Fruit fly (Drosophila melanogaster): ENCODE data around the gene CG32983.

The CG32983 gene

dm6 chr2L:8860767-8861166, 4.9 kb upstream of the CG32983 start:
- TF ChIP-seq CG32121 (GFP tag; IDR thresholded peaks at IDR 0.05) (no peak; the same call in 1 of the 2 replicates), gl (tag; optimal IDR thresholded peaks at IDR 0.05) (peak; percentile 5), CG13204 (GFP tag; optimal IDR thresholded peaks at IDR 0.05) (no peak), D1 (tag; optimal IDR thresholded peaks at IDR 0.05) (no peak), Ets98B (GFP tag; IDR thresholded peaks at IDR 0.05) (no peak), CG15710 (tag; optimal IDR thresholded peaks at IDR 0.05) (peak; percentile 45), Snoo (tag; optimal IDR thresholded peaks at IDR 0.05) (peak; percentile 58), Pif1B (GFP tag; optimal IDR thresholded peaks at IDR 0.05) (peak; percentile 20), CG9948 (tag; optimal IDR thresholded peaks at IDR 0.05) (peak; percentile 45), fd96Ca (GFP tag; IDR thresholded peaks at IDR 0.05) (peak; percentile 68), Pif1A (GFP tag; optimal IDR thresholded peaks at IDR 0.05) (peak; percentile 37), CG10348 (GFP tag; IDR thresholded peaks at IDR 0.05) (no peak), CG14655 (GFP tag; optimal IDR thresholded peaks at IDR 0.05) (peak; percentile 61), CG8301 (tag; optimal IDR thresholded peaks at IDR 0.05) (peak; percentile 37), CG8159 (tag; optimal IDR thresholded peaks at IDR 0.05) (peak; percentile 63), CG12605 (GFP tag; IDR thresholded peaks at IDR 0.05) (no peak), rn (GFP tag; IDR thresholded peaks at IDR 0.05) (peak; percentile 30; the same call in 1 of the 2 replicates)

dm6 chr2L:8862476-8862875, 3.2 kb upstream of the CG32983 start, which contains the start of gene CG32986:
Gene CG32986 (plus strand): TSS chr2L:8862776.
- TF ChIP-seq fd96Ca (GFP tag; IDR thresholded peaks at IDR 0.05), result no peak
- TF ChIP-seq CG15710 (tag; optimal IDR thresholded peaks at IDR 0.05), result no peak
- TF ChIP-seq CG10348 (GFP tag; IDR thresholded peaks at IDR 0.05), result no peak
- no peak for TF ChIP-seq Pif1B (GFP tag; optimal IDR thresholded peaks at IDR 0.05)
- TF ChIP-seq CG34367 (tag; optimal IDR thresholded peaks at IDR 0.05), result no peak
- no peak for TF ChIP-seq gl (tag; optimal IDR thresholded peaks at IDR 0.05)

dm6 chr2L:8863511-8863910, 2.1 kb upstream of the CG32983 start, which contains the start of gene CG32987:
Gene CG32987 (plus strand): TSS chr2L:8863811.
- TF ChIP-seq CG15710 (tag; optimal IDR thresholded peaks at IDR 0.05) (no peak), CG10348 (GFP tag; IDR thresholded peaks at IDR 0.05) (no peak), Pif1A (GFP tag; optimal IDR thresholded peaks at IDR 0.05) (no peak), D1 (tag; optimal IDR thresholded peaks at IDR 0.05) (no peak), CG14655 (GFP tag; optimal IDR thresholded peaks at IDR 0.05) (no peak), CG12605 (GFP tag; IDR thresholded peaks at IDR 0.05) (no peak), EcR (GFP tag; optimal IDR thresholded peaks at IDR 0.05) (no peak), rn (GFP tag; IDR thresholded peaks at IDR 0.05) (no peak), CG17806 (tag; optimal IDR thresholded peaks at IDR 0.05) (no peak), CG9948 (tag; optimal IDR thresholded peaks at IDR 0.05) (no peak), CG13204 (GFP tag; optimal IDR thresholded peaks at IDR 0.05) (no peak), CG8301 (tag; optimal IDR thresholded peaks at IDR 0.05) (no peak), Ets98B (GFP tag; IDR thresholded peaks at IDR 0.05) (no peak), fd96Ca (GFP tag; IDR thresholded peaks at IDR 0.05) (no peak), CG8159 (tag; optimal IDR thresholded peaks at IDR 0.05) (no peak), CG32121 (GFP tag; IDR thresholded peaks at IDR 0.05) (no peak)

dm6 chr2L:8864564-8864963, 1.1 kb upstream of the CG32983 start, which contains the start of gene CG32988:
Gene CG32988 (plus strand): TSS chr2L:8864864.
- no peak for TF ChIP-seq Ets98B (GFP tag; IDR thresholded peaks at IDR 0.05)
- TF ChIP-seq Snoo (tag; optimal IDR thresholded peaks at IDR 0.05), result no peak
- no peak for TF ChIP-seq fd96Ca (GFP tag; IDR thresholded peaks at IDR 0.05)
- no peak for TF ChIP-seq CG8159 (tag; optimal IDR thresholded peaks at IDR 0.05)
- no peak for TF ChIP-seq CG9948 (tag; optimal IDR thresholded peaks at IDR 0.05)
- TF ChIP-seq CG34367 (tag; optimal IDR thresholded peaks at IDR 0.05), result no peak
- no peak for TF ChIP-seq EcR (GFP tag; optimal IDR thresholded peaks at IDR 0.05)
- TF ChIP-seq gl (tag; optimal IDR thresholded peaks at IDR 0.05), result no peak
- no peak for TF ChIP-seq CG13204 (GFP tag; optimal IDR thresholded peaks at IDR 0.05)
- no peak for TF ChIP-seq D1 (tag; optimal IDR thresholded peaks at IDR 0.05)
- no peak for TF ChIP-seq rn (GFP tag; IDR thresholded peaks at IDR 0.05)
- no peak for TF ChIP-seq Pif1B (GFP tag; optimal IDR thresholded peaks at IDR 0.05)
- TF ChIP-seq CG14655 (GFP tag; optimal IDR thresholded peaks at IDR 0.05), result no peak
- TF ChIP-seq CG17806 (tag; optimal IDR thresholded peaks at IDR 0.05), result no peak
- TF ChIP-seq CG12605 (GFP tag; IDR thresholded peaks at IDR 0.05), result no peak
- no peak for TF ChIP-seq CG8301 (tag; optimal IDR thresholded peaks at IDR 0.05)

- TF ChIP-seq rn (GFP tag; IDR thresholded peaks at IDR 0.05), result no peak
- no peak for TF ChIP-seq CG34367 (tag; optimal IDR thresholded peaks at IDR 0.05)
- no peak for TF ChIP-seq fd96Ca (GFP tag; IDR thresholded peaks at IDR 0.05)
- no peak for TF ChIP-seq CG4496 (GFP tag; IDR thresholded peaks at IDR 0.05)
- TF ChIP-seq Pif1A (GFP tag; optimal IDR thresholded peaks at IDR 0.05), result no peak
- no peak for TF ChIP-seq CG10348 (GFP tag; IDR thresholded peaks at IDR 0.05)
- no peak for TF ChIP-seq CG15710 (tag; optimal IDR thresholded peaks at IDR 0.05)
These were observed 817 bp downstream of the CG32983 start, which contains the start of gene CG9483 for dm6 chr2L:8866467-8866866. Gene CG9483 (plus strand): TSS chr2L:8866767.

- TF ChIP-seq Pif1B (GFP tag; optimal IDR thresholded peaks at IDR 0.05) (no peak), CG9948 (tag; optimal IDR thresholded peaks at IDR 0.05) (no peak)
These were observed 6.0 kb downstream of the CG32983 start for dm6 chr2L:8871677-8872076.

dm6 chr2L:8875835-8876234, 10.2 kb downstream of the CG32983 start:
- TF ChIP-seq Pif1A (GFP tag; optimal IDR thresholded peaks at IDR 0.05) (no peak), rn (GFP tag; IDR thresholded peaks at IDR 0.05) (no peak), CG17806 (tag; optimal IDR thresholded peaks at IDR 0.05) (no peak)

Data from whole organism, pupa.